Comparison of ENCODE assay signal across 6 worm cellular contexts in the genomic region with DNA sequence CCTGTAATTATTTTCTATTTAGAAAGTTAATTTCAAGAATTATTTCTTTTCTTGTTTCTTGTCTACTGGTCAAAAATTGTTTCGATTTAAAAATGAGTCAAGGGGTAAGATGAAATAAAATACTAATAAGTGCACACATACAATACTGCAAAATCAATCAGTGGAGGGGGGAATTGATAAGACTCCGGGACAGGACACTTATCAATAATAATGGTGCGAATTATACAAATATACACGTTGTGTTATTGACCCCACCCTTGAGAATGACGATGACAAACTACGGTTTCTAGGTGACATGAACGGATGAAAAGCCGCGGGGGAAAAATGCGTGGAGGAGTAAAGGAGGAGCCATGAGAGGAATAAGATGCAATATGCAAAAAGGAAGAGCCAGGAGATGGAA.
TF ChIP-seq lines count a peak whose summit lies in the region.

No protein-coding gene starts in this region.

TF ChIP-seq in whole organism, L1 larva, 84 proteins besides CTCF, POLR2A, EP300 and RAD21:
- TF ChIP-seq mab-9 (GFP tag; IDR thresholded peaks at IDR 0.05; lab: Robert Waterston, UW) (no peak), elt-2 (tag; optimal IDR thresholded peaks at IDR 0.05; lab: Kevin White, UChicago) (peak; percentile 2)

TF ChIP-seq in whole organism, L2 larva, 48 proteins besides CTCF, POLR2A, EP300 and RAD21:
- TF ChIP-seq sma-3 (GFP tag; optimal IDR thresholded peaks at IDR 0.05; lab: Kevin White, UChicago) (no peak), fos-1 (tag; optimal IDR thresholded peaks at IDR 0.05; lab: Kevin White, UChicago) (peak; percentile 92), mdl-1 (tag; optimal IDR thresholded peaks at IDR 0.05; lab: Kevin White, UChicago) (no peak), R02D3.7 (tag; optimal IDR thresholded peaks at IDR 0.05; lab: Kevin White, UChicago) (no peak), nhr-237 (tag; optimal IDR thresholded peaks at IDR 0.05; lab: Kevin White, UChicago) (no peak)

TF ChIP-seq in whole organism, L3 larva, 47 proteins besides CTCF, POLR2A, EP300 and RAD21 (continues in another document):
- no peak for TF ChIP-seq lin-15B (tag; optimal IDR thresholded peaks at IDR 0.05; lab: Kevin White, UChicago)
- no peak for TF ChIP-seq nhr-28 (tag; optimal IDR thresholded peaks at IDR 0.05; lab: Kevin White, UChicago)
- TF ChIP-seq egl-5 (tag; optimal IDR thresholded peaks at IDR 0.05; lab: Kevin White, UChicago): no peak
- no peak for TF ChIP-seq hmg-11 (tag; optimal IDR thresholded peaks at IDR 0.05; lab: Kevin White, UChicago)
- TF ChIP-seq fos-1 (tag; optimal IDR thresholded peaks at IDR 0.05; lab: Kevin White, UChicago): no peak
- TF ChIP-seq mml-1 (tag; optimal IDR thresholded peaks at IDR 0.05; lab: Kevin White, UChicago): no peak
- TF ChIP-seq aly-2 (tag; optimal IDR thresholded peaks at IDR 0.05; lab: Kevin White, UChicago): no peak
- peak; percentile 51 for TF ChIP-seq pqm-1 (tag; optimal IDR thresholded peaks at IDR 0.05; lab: Kevin White, UChicago)
- TF ChIP-seq nhr-237 (tag; optimal IDR thresholded peaks at IDR 0.05; lab: Kevin White, UChicago): no peak
- no peak for TF ChIP-seq zag-1 (tag; optimal IDR thresholded peaks at IDR 0.05; lab: Kevin White, UChicago)
- no peak for TF ChIP-seq jun-1 (tag; optimal IDR thresholded peaks at IDR 0.05; lab: Kevin White, UChicago)
- TF ChIP-seq nhr-77 (tag; optimal IDR thresholded peaks at IDR 0.05; lab: Kevin White, UChicago): no peak
- no peak for TF ChIP-seq ceh-16 (tag; optimal IDR thresholded peaks at IDR 0.05; lab: Kevin White, UChicago)
- TF ChIP-seq sea-2 (GFP tag; optimal IDR thresholded peaks at IDR 0.05; lab: Kevin White, UChicago): no peak
- TF ChIP-seq skn-1 (tag; optimal IDR thresholded peaks at IDR 0.05; lab: Kevin White, UChicago): no peak
- TF ChIP-seq pha-4 (tag; optimal IDR thresholded peaks at IDR 0.05; lab: Kevin White, UChicago): peak; percentile 48
- TF ChIP-seq fkh-2 (tag; optimal IDR thresholded peaks at IDR 0.05; lab: Kevin White, UChicago): no peak
- peak; percentile 60 for TF ChIP-seq elt-2 (tag; optimal IDR thresholded peaks at IDR 0.05; lab: Kevin White, UChicago)
- no peak for TF ChIP-seq ztf-11 (tag; optimal IDR thresholded peaks at IDR 0.05; lab: Kevin White, UChicago)
- TF ChIP-seq R02D3.7 (tag; optimal IDR thresholded peaks at IDR 0.05; lab: Kevin White, UChicago): no peak
- TF ChIP-seq nhr-12 (tag; optimal IDR thresholded peaks at IDR 0.05; lab: Kevin White, UChicago): no peak
- TF ChIP-seq nhr-25 (tag; optimal IDR thresholded peaks at IDR 0.05; lab: Kevin White, UChicago): no peak

TF ChIP-seq in whole organism, L4 larva, 104 proteins besides CTCF, POLR2A, EP300 and RAD21 (continues in another document):
- TF ChIP-seq gei-8 (GFP tag; optimal IDR thresholded peaks at IDR 0.05; lab: Kevin White, UChicago) (no peak), saeg-2 (GFP tag; IDR thresholded peaks at IDR 0.05; lab: Robert Waterston, UW) (no peak), nhr-48 (tag; optimal IDR thresholded peaks at IDR 0.05; lab: Kevin White, UChicago) (no peak), madf-5 (GFP tag; IDR thresholded peaks at IDR 0.05; lab: Robert Waterston, UW) (no peak), daf-8 (GFP tag; IDR thresholded peaks at IDR 0.05; lab: Robert Waterston, UW) (no peak), hlh-30 (tag; optimal IDR thresholded peaks at IDR 0.05; lab: Kevin White, UChicago; ENCODE audit: insufficient read depth) (no peak), D1046.2 (GFP tag; IDR thresholded peaks at IDR 0.05; lab: Robert Waterston, UW) (no peak), ceh-32 (tag; optimal IDR thresholded peaks at IDR 0.05; lab: Kevin White, UChicago; ENCODE audit: poor library complexity) (no peak), ceh-20 (GFP tag; IDR thresholded peaks at IDR 0.05; lab: Robert Waterston, UW) (no peak), T20F7.1 (GFP tag; optimal IDR thresholded peaks at IDR 0.05; lab: Kevin White, UChicago) (no peak), mxl-2 (GFP tag; conservative IDR thresholded peaks at IDR 0.05; lab: Robert Waterston, UW) (no peak), pqm-1 (tag; optimal IDR thresholded peaks at IDR 0.05; lab: Kevin White, UChicago) (peak; percentile 85), nhr-111 (GFP tag; optimal IDR thresholded peaks at IDR 0.05; lab: Kevin White, UChicago) (no peak), ZK337.2 (GFP tag; IDR thresholded peaks at IDR 0.05; lab: Robert Waterston, UW) (no peak), nhr-77 (tag; optimal IDR thresholded peaks at IDR 0.05; lab: Kevin White, UChicago) (no peak), daf-16 (GFP tag; optimal IDR thresholded peaks at IDR 0.05; lab: Kevin White, UChicago) (no peak), daf-16 (tag; optimal IDR thresholded peaks at IDR 0.05; lab: Kevin White, UChicago) (peak; percentile 48), nhr-28 (tag; optimal IDR thresholded peaks at IDR 0.05; lab: Kevin White, UChicago) (peak; percentile 65), mes-2 (tag; optimal IDR thresholded peaks at IDR 0.05; lab: Kevin White, UChicago; ENCODE audit: poor library complexity, severe bottlenecking) (peak; percentile 4), nhr-41 (GFP tag; IDR thresholded peaks at IDR 0.05; lab: Robert Waterston, UW) (no peak), nhr-102 (tag; optimal IDR thresholded peaks at IDR 0.05; lab: Kevin White, UChicago) (no peak)

TF ChIP-seq in whole organism, late embryonic, 69 proteins besides CTCF, POLR2A, EP300 and RAD21:
- peak; percentile 62 for TF ChIP-seq elt-2 (tag; optimal IDR thresholded peaks at IDR 0.05; lab: Kevin White, UChicago)
- TF ChIP-seq unc-86 (tag; optimal IDR thresholded peaks at IDR 0.05; lab: Kevin White, UChicago): no peak
- no peak for TF ChIP-seq T23F11.4 (GFP tag; optimal IDR thresholded peaks at IDR 0.05; lab: Kevin White, UChicago)

TF ChIP-seq in whole organism, young adult, 124 proteins besides CTCF, POLR2A, EP300 and RAD21:
- peak; percentile 59 for TF ChIP-seq nhr-80 (tag; optimal IDR thresholded peaks at IDR 0.05; lab: Kevin White, UChicago)
- no peak for TF ChIP-seq somi-1 (GFP tag; optimal IDR thresholded peaks at IDR 0.05; lab: Kevin White, UChicago)
